Worm (Caenorhabditis elegans) whole organism, mixed stage, embryonic: ENCODE data around the gene Y73F8A.12.
"Not testable (repeated sequence)": the region's sequence is repeated elsewhere in the genome, so short reads cannot be mapped to it uniquely, and the experiment has no call there.

Source experiments
- M03D4.4 ChIP-seq: sonication (generic microtip); optimal IDR thresholded peaks from 2 replicates; lab custom pipeline; 2017; ENCODE audit warnings: mild to moderate bottlenecking, missing genetic modification characterization, missing compliant biosample characterization
- bed-3 ChIP-seq: fragments of 200-800 bp; sonication (Bioruptor generic); optimal IDR thresholded peaks from 3 replicates; lab custom pipeline; 2018; ENCODE audit warnings: mild to moderate bottlenecking, missing genetic modification characterization, moderate library complexity, missing compliant biosample characterization
- ceh-39 ChIP-seq: fragments of 150-350 bp; optimal IDR thresholded peaks from 2 replicates; lab custom pipeline; 2014; ENCODE audit warnings: missing biosample characterization, missing genetic modification characterization
- ceh-43 ChIP-seq: fragments of 200-800 bp; sonication (Bioruptor generic); optimal IDR thresholded peaks from 2 replicates; lab custom pipeline; 2018; ENCODE audit warnings: mild to moderate bottlenecking, missing genetic modification characterization, moderate library complexity, missing compliant biosample characterization
- ceh-83 ChIP-seq: fragments of 200-800 bp; sonication (Bioruptor generic); optimal IDR thresholded peaks from 2 replicates; lab custom pipeline; 2018; ENCODE audit warnings: mild to moderate bottlenecking, missing genetic modification characterization, missing compliant biosample characterization
- cnd-1 ChIP-seq: fragments of 200-800 bp; sonication (Bioruptor generic); optimal IDR thresholded peaks from 2 replicates; lab custom pipeline; 2018; ENCODE audit warnings: mild to moderate bottlenecking, missing genetic modification characterization, missing compliant biosample characterization
- drap-1 ChIP-seq: fragments of 200-800 bp; sonication (Bioruptor generic); optimal IDR thresholded peaks from 3 replicates; lab custom pipeline; 2018; ENCODE audit warnings: mild to moderate bottlenecking, missing genetic modification characterization, missing compliant biosample characterization
- elt-1 ChIP-seq: sonication (generic microtip); optimal IDR thresholded peaks from 2 replicates; lab custom pipeline; 2017; ENCODE audit warnings: missing genetic modification characterization, mild to moderate bottlenecking, missing compliant biosample characterization, antibody characterized with exemption, moderate library complexity, borderline replicate concordance; ENCODE audit not compliant: insufficient read depth
- elt-3 ChIP-seq: fragments of 150-350 bp; optimal IDR thresholded peaks from 2 replicates; lab custom pipeline; 2014; ENCODE audit warnings: missing biosample characterization, missing genetic modification characterization
- flh-1 ChIP-seq: fragments of 200-800 bp; sonication (Bioruptor generic); optimal IDR thresholded peaks from 2 replicates; lab custom pipeline; 2018; ENCODE audit warnings: mild to moderate bottlenecking, missing genetic modification characterization, moderate library complexity, missing compliant biosample characterization
- hlh-1 ChIP-seq: fragments of 150-350 bp; optimal IDR thresholded peaks from 2 replicates; lab custom pipeline; 2014; ENCODE audit warnings: missing biosample characterization, missing genetic modification reagents, missing genetic modification characterization
- lin-32 ChIP-seq: fragments of 200-800 bp; sonication (Bioruptor generic); optimal IDR thresholded peaks from 2 replicates; lab custom pipeline; 2018; ENCODE audit warnings: mild to moderate bottlenecking, missing genetic modification characterization, missing compliant biosample characterization
- lsy-2 ChIP-seq: fragments of 150-350 bp; optimal IDR thresholded peaks from 2 replicates; lab custom pipeline; 2014; ENCODE audit warnings: missing biosample characterization, missing genetic modification characterization
- mab-5 ChIP-seq: fragments of 150-350 bp; optimal IDR thresholded peaks from 2 replicates; lab custom pipeline; 2014; ENCODE audit warnings: missing biosample characterization, missing genetic modification characterization
- mep-1 ChIP-seq: fragments of 150-350 bp; optimal IDR thresholded peaks from 2 replicates; lab custom pipeline; 2017; ENCODE audit warnings: missing biosample characterization, missing genetic modification reagents, missing genetic modification characterization, inconsistent platforms
- mls-2 ChIP-seq: sonication (generic microtip); optimal IDR thresholded peaks from 2 replicates; lab custom pipeline; 2016; ENCODE audit warnings: mild to moderate bottlenecking, missing genetic modification characterization, moderate library complexity, missing compliant biosample characterization
- nhr-2 ChIP-seq: fragments of 150-350 bp; optimal IDR thresholded peaks from 2 replicates; lab custom pipeline; 2014; ENCODE audit warnings: missing biosample characterization, missing genetic modification characterization
- nhr-28 ChIP-seq: fragments of 150-350 bp; optimal IDR thresholded peaks from 2 replicates; lab custom pipeline; 2014; ENCODE audit warnings: missing biosample characterization, missing genetic modification characterization
- nhr-76 ChIP-seq: sonication (generic microtip); optimal IDR thresholded peaks from 2 replicates; lab custom pipeline; 2017; ENCODE audit warnings: missing biosample characterization, missing genetic modification characterization
- pha-4 ChIP-seq: fragments of 150-350 bp; optimal IDR thresholded peaks from 2 replicates; lab custom pipeline; 2018; ENCODE audit warnings: missing biosample characterization, missing genetic modification reagents, missing genetic modification characterization
- sem-2 ChIP-seq: fragments of 200-800 bp; sonication (Bioruptor generic); optimal IDR thresholded peaks from 2 replicates; lab custom pipeline; 2018; ENCODE audit warnings: mild to moderate bottlenecking, missing genetic modification characterization, missing compliant biosample characterization
- snpc-4 ChIP-seq: fragments of 150-350 bp; optimal IDR thresholded peaks from 2 replicates; lab custom pipeline; 2014; ENCODE audit warnings: missing biosample characterization, missing genetic modification characterization
- sptf-1 ChIP-seq: sonication (generic microtip); optimal IDR thresholded peaks from 2 replicates; lab custom pipeline; 2017; ENCODE audit warnings: mild to moderate bottlenecking, missing genetic modification characterization, moderate library complexity, missing compliant biosample characterization
- tbx-8 ChIP-seq: fragments of 200-800 bp; sonication (Bioruptor generic); optimal IDR thresholded peaks from 2 replicates; lab custom pipeline; 2018; ENCODE audit warnings: mild to moderate bottlenecking, missing genetic modification characterization, moderate library complexity, missing compliant biosample characterization
- unc-39 ChIP-seq: fragments of 150-350 bp; optimal IDR thresholded peaks from 2 replicates; lab custom pipeline; 2014; ENCODE audit warnings: missing biosample characterization, missing genetic modification characterization
- ztf-11 ChIP-seq: fragments of 150-350 bp; optimal IDR thresholded peaks from 2 replicates; lab custom pipeline; 2014; ENCODE audit warnings: missing biosample characterization, missing genetic modification characterization

Y73F8A.12 gene

DNA sequence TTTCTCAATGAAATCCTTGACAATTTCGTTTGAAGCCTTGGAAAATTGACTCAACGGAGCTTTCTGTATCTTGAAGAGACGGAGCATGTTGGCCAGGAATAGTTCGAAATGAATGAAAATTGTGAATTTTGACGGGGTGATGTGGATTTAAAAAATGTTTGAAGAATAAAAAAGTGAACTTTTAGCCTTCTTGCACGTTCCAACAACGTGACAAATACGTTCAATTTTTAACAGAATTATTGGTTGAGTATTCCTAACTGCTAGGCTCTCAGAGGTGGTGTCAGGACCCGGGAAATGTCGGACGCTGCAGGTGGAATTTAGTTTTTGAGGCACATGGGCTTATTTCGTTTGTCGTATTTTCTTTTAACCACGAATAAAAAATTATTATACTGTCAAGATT, at the start of gene Y73F8A.12:
Gene Y73F8A.12, minus strand, starts transcription at position 101 of the 400 bp plus-strand sequence.
- not testable (repeated sequence) for TF ChIP-seq snpc-4, lsy-2, mab-5 (tag; lab: Kevin White, UChicago)

ce11 chrIV:15361244-15361643, 49.8 kb upstream of the Y73F8A.12 start, which contains the start of gene cpna-4:
Gene cpna-4, plus strand, starts transcription at chrIV:15361544.
- TF ChIP-seq mls-2 (tag; lab: Kevin White, UChicago), result no peak

ce11 chrIV:15336778-15337177, 25.3 kb upstream of the Y73F8A.12 start, which contains the start of gene irld-59:
Gene irld-59, plus strand, starts transcription at chrIV:15337078.
- TF ChIP-seq nhr-28 (tag; lab: Kevin White, UChicago), result no peak
- TF ChIP-seq sptf-1 (tag; lab: Kevin White, UChicago), result no peak
- TF ChIP-seq ceh-83, result no peak
- no peak for TF ChIP-seq hlh-1 (tag; lab: Kevin White, UChicago)
- TF ChIP-seq elt-1, result no peak
- no peak for TF ChIP-seq mab-5 (tag; lab: Kevin White, UChicago)
- TF ChIP-seq ceh-43 (GFP tag; lab: Kevin White, UChicago), result no peak
- no peak for TF ChIP-seq ztf-11 (tag; lab: Kevin White, UChicago)
- TF ChIP-seq M03D4.4, result no peak
- no peak for TF ChIP-seq flh-1
- TF ChIP-seq drap-1 (GFP tag; lab: Kevin White, UChicago), result no peak
- TF ChIP-seq, all 35 proteins: peak for 0

ce11 chrIV:15328092-15328491, 16.6 kb upstream of the Y73F8A.12 start, which contains the start of gene tbx-40:
Gene tbx-40, minus strand, starts transcription at chrIV:15328192.
- TF ChIP-seq ceh-39 (tag; lab: Kevin White, UChicago) (no peak), unc-39 (no peak), nhr-76 (tag; lab: Kevin White, UChicago) (no peak), bed-3 (GFP tag; lab: Kevin White, UChicago) (no peak), pha-4 (tag; lab: Kevin White, UChicago) (no peak), snpc-4 (tag; lab: Kevin White, UChicago) (no peak), ceh-83 (no peak)

DNA sequence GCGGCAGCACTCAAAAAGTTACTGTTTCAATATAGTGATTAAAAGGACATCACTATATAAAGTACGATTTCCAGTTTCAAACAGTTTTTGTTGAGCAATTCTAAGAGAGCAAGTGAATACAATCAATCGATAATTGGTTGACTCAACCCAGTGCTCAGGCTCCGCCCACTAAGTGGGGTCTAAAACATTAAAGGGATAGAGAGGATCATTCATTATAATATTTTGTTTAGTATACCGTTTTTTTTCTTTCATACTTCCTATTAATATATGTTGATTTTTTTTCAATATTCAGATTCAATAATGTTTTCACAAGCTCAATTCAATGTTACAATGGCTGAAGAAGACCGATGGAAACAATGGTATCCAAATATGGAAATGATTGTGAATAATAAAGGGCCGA, 12.1 kb upstream of the Y73F8A.12 start, which contains the start of gene tbx-39:
Gene tbx-39, plus strand, starts transcription at position 301 of the 400 bp plus-strand sequence.
- no peak for TF ChIP-seq tbx-8
- TF ChIP-seq bed-3 (GFP tag; lab: Kevin White, UChicago), result no peak
- TF ChIP-seq nhr-28 (tag; lab: Kevin White, UChicago), result no peak
- TF ChIP-seq lin-32, result no peak
- no peak for TF ChIP-seq M03D4.4
- TF ChIP-seq lsy-2 (tag; lab: Kevin White, UChicago), result no peak
- no peak for TF ChIP-seq flh-1
- TF ChIP-seq nhr-76 (tag; lab: Kevin White, UChicago), result no peak
- no peak for TF ChIP-seq mep-1
- TF ChIP-seq cnd-1 (tag; lab: Kevin White, UChicago), result no peak

DNA sequence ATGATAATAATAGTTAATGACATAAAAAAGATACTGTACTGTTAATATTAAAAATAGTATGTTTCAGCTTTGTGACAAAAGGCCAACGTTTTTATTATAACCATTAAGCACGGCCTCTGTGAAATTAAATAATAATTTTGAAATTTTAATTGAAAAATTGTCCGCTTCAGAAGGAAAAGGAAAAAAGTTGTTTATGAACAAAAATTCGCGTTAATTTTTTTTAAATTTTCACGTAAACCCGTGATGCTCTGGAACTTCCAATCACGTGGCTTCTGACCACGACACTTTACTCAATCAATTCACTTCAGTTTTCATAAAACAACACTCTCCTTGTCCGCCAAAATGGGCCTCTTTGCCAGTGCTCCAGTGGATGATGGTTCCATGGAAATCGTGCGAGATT, 9.8 kb upstream of the Y73F8A.12 start, which contains the start of gene Y73F8A.15:
Gene Y73F8A.15, plus strand, starts transcription at position 301 of the 400 bp plus-strand sequence.
- no peak for TF ChIP-seq elt-1
- no peak for TF ChIP-seq sem-2
- TF ChIP-seq ceh-83, result no peak
- no peak for TF ChIP-seq lin-32
- TF ChIP-seq mls-2 (tag; lab: Kevin White, UChicago), result no peak
- no peak for TF ChIP-seq tbx-8
- TF ChIP-seq mab-5 (tag; lab: Kevin White, UChicago), result no peak
- no peak for TF ChIP-seq nhr-28 (tag; lab: Kevin White, UChicago)
- no peak for TF ChIP-seq lsy-2 (tag; lab: Kevin White, UChicago)
- TF ChIP-seq nhr-2 (tag; lab: Kevin White, UChicago), result no peak
- TF ChIP-seq pha-4 (tag; lab: Kevin White, UChicago), result no peak
- TF ChIP-seq, all 35 proteins: peak for 0

DNA sequence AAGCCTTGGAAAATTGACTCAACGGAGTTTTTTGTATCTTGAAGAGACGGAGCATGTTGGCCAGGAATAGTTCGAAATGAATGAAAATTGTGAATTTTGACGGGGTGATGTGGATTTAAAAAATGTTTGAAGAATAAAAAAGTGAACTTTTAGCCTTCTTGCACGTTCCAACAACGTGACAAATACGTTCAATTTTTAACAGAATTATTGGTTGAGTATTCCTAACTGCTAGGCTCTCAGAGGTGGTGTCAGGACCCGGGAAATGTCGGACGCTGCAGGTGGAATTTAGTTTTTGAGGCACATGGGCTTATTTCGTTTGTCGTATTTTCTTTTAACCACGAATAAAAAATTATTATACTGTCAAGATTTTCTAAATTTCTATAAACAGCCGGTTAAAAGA, 7.5 kb upstream of the Y73F8A.12 start, which contains the start of gene Y73F8A.14:
Gene Y73F8A.14, minus strand, starts transcription at position 101 of the 400 bp plus-strand sequence.
- TF ChIP-seq hlh-1 (tag; lab: Kevin White, UChicago); bed-3 (GFP tag; lab: Kevin White, UChicago); elt-3 (tag; lab: Kevin White, UChicago): not testable (repeated sequence)
- TF ChIP-seq, all 35 proteins: peak for 0; not testable (repeated sequence) for 35
